Worm (Caenorhabditis elegans) whole organism, mixed stage, embryonic: ENCODE results near the gene ZK688.9.

Source experiments
- M03D4.4 ChIP-seq: sonication (generic microtip); optimal IDR thresholded peaks from 2 replicates; lab custom pipeline; 2017; ENCODE audit warnings: mild to moderate bottlenecking, missing genetic modification characterization, missing compliant biosample characterization
- bed-3 ChIP-seq: fragments of 200-800 bp; sonication (Bioruptor generic); optimal IDR thresholded peaks from 3 replicates; lab custom pipeline; 2018; ENCODE audit warnings: mild to moderate bottlenecking, missing genetic modification characterization, moderate library complexity, missing compliant biosample characterization
- blmp-1 ChIP-seq: fragments of 150-350 bp; optimal IDR thresholded peaks from 2 replicates; lab custom pipeline; 2014; ENCODE audit warnings: missing biosample characterization, missing genetic modification characterization
- ceh-39 ChIP-seq: fragments of 150-350 bp; optimal IDR thresholded peaks from 2 replicates; lab custom pipeline; 2014; ENCODE audit warnings: missing biosample characterization, missing genetic modification characterization
- ceh-43 ChIP-seq: fragments of 200-800 bp; sonication (Bioruptor generic); optimal IDR thresholded peaks from 2 replicates; lab custom pipeline; 2018; ENCODE audit warnings: mild to moderate bottlenecking, missing genetic modification characterization, moderate library complexity, missing compliant biosample characterization
- ceh-83 ChIP-seq: fragments of 200-800 bp; sonication (Bioruptor generic); optimal IDR thresholded peaks from 2 replicates; lab custom pipeline; 2018; ENCODE audit warnings: mild to moderate bottlenecking, missing genetic modification characterization, missing compliant biosample characterization
- ces-1 ChIP-seq: fragments of 150-350 bp; optimal IDR thresholded peaks from 2 replicates; lab custom pipeline; 2014; ENCODE audit warnings: missing biosample characterization, missing genetic modification reagents, missing genetic modification characterization
- cnd-1 ChIP-seq: fragments of 200-800 bp; sonication (Bioruptor generic); optimal IDR thresholded peaks from 2 replicates; lab custom pipeline; 2018; ENCODE audit warnings: mild to moderate bottlenecking, missing genetic modification characterization, missing compliant biosample characterization
- drap-1 ChIP-seq: fragments of 200-800 bp; sonication (Bioruptor generic); optimal IDR thresholded peaks from 3 replicates; lab custom pipeline; 2018; ENCODE audit warnings: mild to moderate bottlenecking, missing genetic modification characterization, missing compliant biosample characterization
- elt-1 ChIP-seq: sonication (generic microtip); optimal IDR thresholded peaks from 2 replicates; lab custom pipeline; 2017; ENCODE audit warnings: missing genetic modification characterization, mild to moderate bottlenecking, missing compliant biosample characterization, antibody characterized with exemption, moderate library complexity, borderline replicate concordance; ENCODE audit not compliant: insufficient read depth
- elt-3 ChIP-seq: fragments of 150-350 bp; optimal IDR thresholded peaks from 2 replicates; lab custom pipeline; 2014; ENCODE audit warnings: missing biosample characterization, missing genetic modification characterization
- flh-1 ChIP-seq: fragments of 200-800 bp; sonication (Bioruptor generic); optimal IDR thresholded peaks from 2 replicates; lab custom pipeline; 2018; ENCODE audit warnings: mild to moderate bottlenecking, missing genetic modification characterization, moderate library complexity, missing compliant biosample characterization
- ham-2 ChIP-seq: fragments of 200-800 bp; sonication (Bioruptor generic); optimal IDR thresholded peaks from 2 replicates; lab custom pipeline; 2018; ENCODE audit warnings: mild to moderate bottlenecking, missing genetic modification characterization, missing compliant biosample characterization
- hlh-1 ChIP-seq: fragments of 150-350 bp; optimal IDR thresholded peaks from 2 replicates; lab custom pipeline; 2014; ENCODE audit warnings: missing biosample characterization, missing genetic modification reagents, missing genetic modification characterization
- lin-13 ChIP-seq: fragments of 150-350 bp; optimal IDR thresholded peaks from 2 replicates; lab custom pipeline; 2014; ENCODE audit warnings: missing biosample characterization, missing genetic modification characterization
- lin-32 ChIP-seq: fragments of 200-800 bp; sonication (Bioruptor generic); optimal IDR thresholded peaks from 2 replicates; lab custom pipeline; 2018; ENCODE audit warnings: mild to moderate bottlenecking, missing genetic modification characterization, missing compliant biosample characterization
- lsy-2 ChIP-seq: fragments of 150-350 bp; optimal IDR thresholded peaks from 2 replicates; lab custom pipeline; 2014; ENCODE audit warnings: missing biosample characterization, missing genetic modification characterization
- mab-5 ChIP-seq: fragments of 150-350 bp; optimal IDR thresholded peaks from 2 replicates; lab custom pipeline; 2014; ENCODE audit warnings: missing biosample characterization, missing genetic modification characterization
- mep-1 ChIP-seq: fragments of 150-350 bp; optimal IDR thresholded peaks from 2 replicates; lab custom pipeline; 2017; ENCODE audit warnings: missing biosample characterization, missing genetic modification reagents, missing genetic modification characterization, inconsistent platforms
- mls-2 ChIP-seq: sonication (generic microtip); optimal IDR thresholded peaks from 2 replicates; lab custom pipeline; 2016; ENCODE audit warnings: mild to moderate bottlenecking, missing genetic modification characterization, moderate library complexity, missing compliant biosample characterization
- nhr-12 ChIP-seq: fragments of 150-350 bp; optimal IDR thresholded peaks from 2 replicates; lab custom pipeline; 2014; ENCODE audit warnings: missing biosample characterization, missing genetic modification characterization
- nhr-2 ChIP-seq: fragments of 150-350 bp; optimal IDR thresholded peaks from 2 replicates; lab custom pipeline; 2014; ENCODE audit warnings: missing biosample characterization, missing genetic modification characterization
- nhr-237 ChIP-seq: fragments of 150-350 bp; optimal IDR thresholded peaks from 2 replicates; lab custom pipeline; 2014; ENCODE audit warnings: missing biosample characterization, missing genetic modification characterization
- nhr-28 ChIP-seq: fragments of 150-350 bp; optimal IDR thresholded peaks from 2 replicates; lab custom pipeline; 2014; ENCODE audit warnings: missing biosample characterization, missing genetic modification characterization
- nhr-76 ChIP-seq: sonication (generic microtip); optimal IDR thresholded peaks from 2 replicates; lab custom pipeline; 2017; ENCODE audit warnings: missing biosample characterization, missing genetic modification characterization
- pha-4 ChIP-seq: fragments of 150-350 bp; optimal IDR thresholded peaks from 2 replicates; lab custom pipeline; 2018; ENCODE audit warnings: missing biosample characterization, missing genetic modification reagents, missing genetic modification characterization
- sem-2 ChIP-seq: fragments of 200-800 bp; sonication (Bioruptor generic); optimal IDR thresholded peaks from 2 replicates; lab custom pipeline; 2018; ENCODE audit warnings: mild to moderate bottlenecking, missing genetic modification characterization, missing compliant biosample characterization
- snpc-4 ChIP-seq: fragments of 150-350 bp; optimal IDR thresholded peaks from 2 replicates; lab custom pipeline; 2014; ENCODE audit warnings: missing biosample characterization, missing genetic modification characterization
- sptf-1 ChIP-seq: sonication (generic microtip); optimal IDR thresholded peaks from 2 replicates; lab custom pipeline; 2017; ENCODE audit warnings: mild to moderate bottlenecking, missing genetic modification characterization, moderate library complexity, missing compliant biosample characterization
- tbx-8 ChIP-seq: fragments of 200-800 bp; sonication (Bioruptor generic); optimal IDR thresholded peaks from 2 replicates; lab custom pipeline; 2018; ENCODE audit warnings: mild to moderate bottlenecking, missing genetic modification characterization, moderate library complexity, missing compliant biosample characterization
- unc-120 ChIP-seq: sonication (generic microtip); optimal IDR thresholded peaks from 2 replicates; lab custom pipeline; 2017; ENCODE audit warnings: missing genetic modification characterization, missing compliant biosample characterization; ENCODE audit not compliant: poor library complexity, severe bottlenecking
- unc-39 ChIP-seq: fragments of 150-350 bp; optimal IDR thresholded peaks from 2 replicates; lab custom pipeline; 2014; ENCODE audit warnings: missing biosample characterization, missing genetic modification characterization
- unc-62 ChIP-seq: fragments of 150-350 bp; optimal IDR thresholded peaks from 2 replicates; lab custom pipeline; 2014; ENCODE audit warnings: missing biosample characterization, missing genetic modification reagents, missing genetic modification characterization
- zip-8 ChIP-seq: fragments of 150-350 bp; optimal IDR thresholded peaks from 2 replicates; lab custom pipeline; 2014; ENCODE audit warnings: missing biosample characterization, missing genetic modification characterization
- ztf-11 ChIP-seq: fragments of 150-350 bp; optimal IDR thresholded peaks from 2 replicates; lab custom pipeline; 2014; ENCODE audit warnings: missing biosample characterization, missing genetic modification characterization

Gene ZK688.9

ce11 chrIII:7919823-7920222 lies 37.0 kb upstream of the ZK688.9 start, which contains the start of gene C29E4.14:
TSS of gene C29E4.14 (plus strand) at chrIII:7920123.
- no peak for TF ChIP-seq bed-3 (GFP tag; lab: Kevin White, UChicago)
- no peak for TF ChIP-seq unc-39 (tag; lab: Kevin White, UChicago)
- no peak for TF ChIP-seq nhr-28 (tag; lab: Kevin White, UChicago)
- TF ChIP-seq nhr-76 (tag; lab: Kevin White, UChicago): no peak
- no peak for TF ChIP-seq mls-2
- no peak for TF ChIP-seq flh-1 (GFP tag; lab: Kevin White, UChicago)
- TF ChIP-seq ceh-83 (GFP tag; lab: Kevin White, UChicago): no peak
- TF ChIP-seq elt-3 (tag; lab: Kevin White, UChicago): no peak
- TF ChIP-seq blmp-1 (tag; lab: Kevin White, UChicago): no peak
- TF ChIP-seq zip-8: no peak
- no peak for TF ChIP-seq mep-1 (tag; lab: Kevin White, UChicago)
- TF ChIP-seq ceh-43 (GFP tag; lab: Kevin White, UChicago): no peak
- no peak for TF ChIP-seq ztf-11 (tag; lab: Kevin White, UChicago)
- no peak for TF ChIP-seq lsy-2 (tag; lab: Kevin White, UChicago)

- TF ChIP-seq snpc-4 (tag; lab: Kevin White, UChicago) (no peak), nhr-2 (tag; lab: Kevin White, UChicago) (no peak), hlh-1 (tag; lab: Kevin White, UChicago) (no peak), drap-1 (GFP tag; lab: Kevin White, UChicago) (no peak), sptf-1 (tag; lab: Kevin White, UChicago) (no peak), elt-3 (tag; lab: Kevin White, UChicago) (no peak), tbx-8 (GFP tag; lab: Kevin White, UChicago) (no peak), lin-32 (GFP tag; lab: Kevin White, UChicago) (no peak), mab-5 (tag; lab: Kevin White, UChicago) (no peak), nhr-12 (tag; lab: Kevin White, UChicago) (no peak), ceh-83 (GFP tag; lab: Kevin White, UChicago) (no peak), blmp-1 (tag; lab: Kevin White, UChicago) (no peak), sem-2 (GFP tag; lab: Kevin White, UChicago) (no peak), pha-4 (tag; lab: Kevin White, UChicago) (no peak), nhr-28 (tag; lab: Kevin White, UChicago) (no peak), mls-2 (no peak), lin-13 (tag; lab: Kevin White, UChicago) (no peak), ham-2 (no peak), lsy-2 (tag; lab: Kevin White, UChicago) (no peak), nhr-237 (no peak)
Observed at ce11 chrIII:7917667-7918066, 34.9 kb upstream of the ZK688.9 start, which contains the start of gene gly-3. TSS of gene gly-3 (minus strand) at chrIII:7917767.

- no peak for TF ChIP-seq sem-2 (GFP tag; lab: Kevin White, UChicago)
- no peak for TF ChIP-seq unc-39 (tag; lab: Kevin White, UChicago)
- no peak for TF ChIP-seq lin-32 (GFP tag; lab: Kevin White, UChicago)
- TF ChIP-seq flh-1 (GFP tag; lab: Kevin White, UChicago): no peak
- no peak for TF ChIP-seq lsy-2 (tag; lab: Kevin White, UChicago)
- TF ChIP-seq nhr-28 (tag; lab: Kevin White, UChicago): no peak
- no peak for TF ChIP-seq pha-4 (tag; lab: Kevin White, UChicago)
Observed at ce11 chrIII:7913488-7913887, 30.7 kb upstream of the ZK688.9 start, which contains the start of gene ZK688.12. TSS of gene ZK688.12 (minus strand) at chrIII:7913588.

- TF ChIP-seq ztf-11 (tag; lab: Kevin White, UChicago): no peak
- TF ChIP-seq M03D4.4 (tag; lab: Kevin White, UChicago): no peak
- TF ChIP-seq nhr-2 (tag; lab: Kevin White, UChicago): peak; percentile 51
- no peak for TF ChIP-seq nhr-76 (tag; lab: Kevin White, UChicago)
- peak; percentile 12 for TF ChIP-seq unc-62 (GFP tag; lab: Kevin White, UChicago)
- TF ChIP-seq ceh-39 (tag; lab: Kevin White, UChicago): peak; percentile 61
- no peak for TF ChIP-seq ces-1
- TF ChIP-seq nhr-28 (tag; lab: Kevin White, UChicago): no peak
Observed at ce11 chrIII:7911621-7912020, 28.8 kb upstream of the ZK688.9 start, which contains the start of gene ZK688.7. TSS of gene ZK688.7 (minus strand) at chrIII:7911634.

ce11 chrIII:7909263-7909662 lies 26.5 kb upstream of the ZK688.9 start, which contains the start of gene ZK688.1:
TSS of gene ZK688.1 (plus strand) at chrIII:7909563.
- TF ChIP-seq unc-120 (tag; lab: Kevin White, UChicago) (no peak), nhr-28 (tag; lab: Kevin White, UChicago) (no peak), hlh-1 (tag; lab: Kevin White, UChicago) (no peak), cnd-1 (tag; lab: Kevin White, UChicago) (no peak), nhr-2 (tag; lab: Kevin White, UChicago) (no peak), unc-62 (GFP tag; lab: Kevin White, UChicago) (no peak), lin-13 (tag; lab: Kevin White, UChicago) (no peak), sem-2 (GFP tag; lab: Kevin White, UChicago) (no peak), lsy-2 (tag; lab: Kevin White, UChicago) (no peak), nhr-12 (tag; lab: Kevin White, UChicago) (no peak), elt-1 (no peak), bed-3 (GFP tag; lab: Kevin White, UChicago) (no peak), ces-1 (no peak), mls-2 (no peak), mep-1 (tag; lab: Kevin White, UChicago) (no peak), ham-2 (no peak), M03D4.4 (tag; lab: Kevin White, UChicago) (no peak), unc-39 (tag; lab: Kevin White, UChicago) (no peak), snpc-4 (tag; lab: Kevin White, UChicago) (no peak)
